Worm (Caenorhabditis elegans) whole organism, mixed stage, embryonic: ENCODE measurements around the gene ZK686.3.

Experiments used
- elt-1 ChIP-seq: sonication (generic microtip); optimal IDR thresholded peaks from 2 replicates; lab custom pipeline; 2017; ENCODE audit warnings: missing genetic modification characterization, mild to moderate bottlenecking, missing compliant biosample characterization, antibody characterized with exemption, moderate library complexity, borderline replicate concordance; ENCODE audit not compliant: insufficient read depth
- lin-13 ChIP-seq: fragments of 150-350 bp; optimal IDR thresholded peaks from 2 replicates; lab custom pipeline; 2014; ENCODE audit warnings: missing biosample characterization, missing genetic modification characterization
- mep-1 ChIP-seq: fragments of 150-350 bp; optimal IDR thresholded peaks from 2 replicates; lab custom pipeline; 2017; ENCODE audit warnings: missing biosample characterization, missing genetic modification reagents, missing genetic modification characterization, inconsistent platforms
- nhr-237 ChIP-seq: fragments of 150-350 bp; optimal IDR thresholded peaks from 2 replicates; lab custom pipeline; 2014; ENCODE audit warnings: missing biosample characterization, missing genetic modification characterization
- pha-4 ChIP-seq: fragments of 150-350 bp; optimal IDR thresholded peaks from 2 replicates; lab custom pipeline; 2018; ENCODE audit warnings: missing biosample characterization, missing genetic modification reagents, missing genetic modification characterization
- unc-39 ChIP-seq: fragments of 150-350 bp; optimal IDR thresholded peaks from 2 replicates; lab custom pipeline; 2014; ENCODE audit warnings: missing biosample characterization, missing genetic modification characterization
- unc-62 ChIP-seq: fragments of 150-350 bp; optimal IDR thresholded peaks from 2 replicates; lab custom pipeline; 2014; ENCODE audit warnings: missing biosample characterization, missing genetic modification reagents, missing genetic modification characterization
- ztf-11 ChIP-seq: fragments of 150-350 bp; optimal IDR thresholded peaks from 2 replicates; lab custom pipeline; 2014; ENCODE audit warnings: missing biosample characterization, missing genetic modification characterization

ce11 chrIII:7731085-7731484 lies 37.8 kb downstream of the ZK686.3 start:
- TF ChIP-seq nhr-237 (tag; lab: Kevin White, UChicago), result no peak
- TF ChIP-seq unc-39 (tag; lab: Kevin White, UChicago), result no peak
- no peak for TF ChIP-seq pha-4
- TF ChIP-seq unc-62 (GFP tag; lab: Kevin White, UChicago), result no peak
- TF ChIP-seq mep-1, result no peak
- no peak for TF ChIP-seq lin-13
- no peak for TF ChIP-seq elt-1 (tag; lab: Kevin White, UChicago)
- no peak for TF ChIP-seq ztf-11 (tag; lab: Kevin White, UChicago)
